Fruit fly (Drosophila melanogaster): ENCODE results near the gene beag.

Gene beag

dm6 chr3R:9053021-9053420, 11.9 kb downstream of the beag start:
- TF ChIP-seq CG14711 (tag; optimal IDR thresholded peaks at IDR 0.05): peak; percentile 17
- TF ChIP-seq CG7045 (GFP tag; optimal IDR thresholded peaks at IDR 0.05): peak; percentile 34
- peak; percentile 35 for TF ChIP-seq bab1 (GFP tag; optimal IDR thresholded peaks at IDR 0.05)
- peak; percentile 46 for TF ChIP-seq CG7101 (tag; optimal IDR thresholded peaks at IDR 0.05)
- peak; percentile 71 for TF ChIP-seq CG12768 (GFP tag; optimal IDR thresholded peaks at IDR 0.05)
- TF ChIP-seq CG33017 (tag; optimal IDR thresholded peaks at IDR 0.05): peak; percentile 61
- TF ChIP-seq tj (GFP tag; optimal IDR thresholded peaks at IDR 0.05): peak; percentile 52
- peak; percentile 42 for TF ChIP-seq Hr96 (GFP tag; optimal IDR thresholded peaks at IDR 0.05)
- TF ChIP-seq Clk (GFP tag; optimal IDR thresholded peaks at IDR 0.05): peak; percentile 35
- peak; percentile 87 for TF ChIP-seq Mnt (GFP tag; optimal IDR thresholded peaks at IDR 0.05)
- no peak for TF ChIP-seq CG5204 (GFP tag; optimal IDR thresholded peaks at IDR 0.05)
- TF ChIP-seq CG11617 (GFP tag; optimal IDR thresholded peaks at IDR 0.05): no peak
- peak; percentile 88 for TF ChIP-seq pad (GFP tag; optimal IDR thresholded peaks at IDR 0.05)
- TF ChIP-seq CG1620 (GFP tag; optimal IDR thresholded peaks at IDR 0.05): no peak
- peak; percentile 40 for TF ChIP-seq ovo (GFP tag; optimal IDR thresholded peaks at IDR 0.05)
- TF ChIP-seq Crg-1 (GFP tag; optimal IDR thresholded peaks at IDR 0.05): peak; percentile 9
- peak; percentile 92 for TF ChIP-seq cic (GFP tag; optimal IDR thresholded peaks at IDR 0.05)
- no peak for TF ChIP-seq kay (GFP tag; ENCODE audit: borderline replicate concordance)

dm6 chr3R:9051937-9052680, 12.8 kb downstream of the beag start, which contains the start of gene Kdm2:
Gene Kdm2 (plus strand): TSS chr3R:9052495.
- TF ChIP-seq Crg-1 (GFP tag; optimal IDR thresholded peaks at IDR 0.05) (no peak), CG11617 (GFP tag; optimal IDR thresholded peaks at IDR 0.05) (no peak), CG1620 (GFP tag; optimal IDR thresholded peaks at IDR 0.05) (peak; percentile 49), toe (GFP tag; optimal IDR thresholded peaks at IDR 0.05) (no peak), cnc (optimal IDR thresholded peaks at IDR 0.05) (no peak), cic (GFP tag; optimal IDR thresholded peaks at IDR 0.05) (peak; percentile 2), pad (GFP tag; optimal IDR thresholded peaks at IDR 0.05) (no peak), Hr96 (GFP tag; optimal IDR thresholded peaks at IDR 0.05) (no peak), ovo (GFP tag; optimal IDR thresholded peaks at IDR 0.05) (no peak), kay (GFP tag; ENCODE audit: borderline replicate concordance) (peak; percentile 59), tj (GFP tag; optimal IDR thresholded peaks at IDR 0.05) (peak; percentile 14), CG7101 (tag; optimal IDR thresholded peaks at IDR 0.05) (peak; percentile 55), CG33017 (tag; optimal IDR thresholded peaks at IDR 0.05) (peak; percentile 49), CG7045 (GFP tag; optimal IDR thresholded peaks at IDR 0.05) (no peak), CG5204 (GFP tag; optimal IDR thresholded peaks at IDR 0.05) (no peak), CG14711 (tag; optimal IDR thresholded peaks at IDR 0.05) (no peak), bab1 (GFP tag; optimal IDR thresholded peaks at IDR 0.05) (peak; percentile 47), CG12768 (GFP tag; optimal IDR thresholded peaks at IDR 0.05) (peak; percentile 2), Mnt (GFP tag; optimal IDR thresholded peaks at IDR 0.05) (peak; percentile 3), Clk (GFP tag; optimal IDR thresholded peaks at IDR 0.05) (no peak)

DNA sequence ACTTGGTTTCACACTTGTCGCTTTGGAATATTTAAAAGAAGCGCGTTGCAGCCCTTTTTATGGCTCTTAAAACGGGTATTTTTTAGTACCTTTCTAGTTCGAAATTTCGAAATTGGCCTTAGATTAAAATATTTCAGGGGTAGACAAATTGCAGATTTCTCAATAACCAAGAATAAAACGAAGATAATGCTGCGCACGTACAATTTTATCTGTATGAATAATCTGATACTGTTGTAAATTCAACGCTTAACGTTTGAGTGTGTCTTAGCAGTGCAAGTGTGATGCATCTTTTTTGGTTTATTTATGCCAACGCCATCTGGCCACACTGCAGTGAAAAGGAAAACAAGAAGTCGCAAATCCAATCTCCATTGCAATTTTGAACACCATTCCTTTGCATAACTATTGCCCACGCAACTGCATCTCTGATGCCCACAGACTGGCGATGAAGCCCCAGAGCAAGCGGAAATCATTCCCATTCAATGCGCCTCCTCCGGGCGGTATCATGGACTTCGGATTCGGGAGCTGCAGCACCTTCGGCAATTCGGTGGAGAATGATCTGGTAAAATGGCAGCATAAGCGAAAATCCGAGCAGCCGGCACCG, 14.3 kb downstream of the beag start, which contains the start of gene Nmdmc:
Gene Nmdmc (minus strand): TSS at position 37 of the 601 bp plus-strand sequence.
- no peak for TF ChIP-seq CG33017 (tag; optimal IDR thresholded peaks at IDR 0.05)
- TF ChIP-seq cic (GFP tag; optimal IDR thresholded peaks at IDR 0.05): peak; percentile 3
- TF ChIP-seq cnc (optimal IDR thresholded peaks at IDR 0.05): no peak
- TF ChIP-seq bab1 (GFP tag; optimal IDR thresholded peaks at IDR 0.05): peak; percentile 19

dm6 chr3R:9049091-9049981, 15.5 kb downstream of the beag start:
- no peak for TF ChIP-seq CG11617 (GFP tag; optimal IDR thresholded peaks at IDR 0.05)
- TF ChIP-seq Mnt (GFP tag; optimal IDR thresholded peaks at IDR 0.05): peak; percentile 32

DNA sequence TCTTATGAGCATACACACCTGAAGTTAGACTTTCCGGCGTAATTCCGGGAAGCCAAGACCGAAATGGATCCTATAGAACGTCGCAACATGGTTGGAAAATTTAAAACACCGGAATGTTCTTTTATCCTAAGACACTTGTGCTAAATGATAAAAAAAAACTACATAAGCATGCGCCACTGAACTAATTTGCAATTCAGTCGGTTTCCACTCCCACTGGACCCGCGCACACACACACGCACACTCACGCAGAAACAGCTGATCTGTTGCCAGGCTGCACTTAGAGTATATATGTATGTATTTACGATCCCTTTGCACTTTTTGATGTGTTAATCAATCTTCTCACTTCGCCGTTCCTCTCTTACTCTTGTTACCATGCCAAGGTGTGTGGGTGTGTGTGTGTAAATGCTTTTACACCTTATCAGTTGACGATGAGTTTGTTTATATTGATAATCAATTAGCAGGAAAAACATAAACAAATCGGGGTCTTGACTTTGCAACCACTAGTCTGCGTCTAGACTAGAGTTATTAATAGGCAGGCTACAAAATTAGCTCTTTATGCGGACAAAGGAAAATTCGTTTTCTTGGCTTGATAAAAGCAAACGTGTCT, 16.3 kb downstream of the beag start, which contains the start of gene Mst85C:
Gene Mst85C (plus strand): TSS at position 180 of the 607 bp plus-strand sequence.
- TF ChIP-seq tj (GFP tag; optimal IDR thresholded peaks at IDR 0.05) (peak; percentile 61), ovo (GFP tag; optimal IDR thresholded peaks at IDR 0.05) (no peak), kay (GFP tag; ENCODE audit: borderline replicate concordance) (peak; percentile 79), Clk (GFP tag; optimal IDR thresholded peaks at IDR 0.05) (no peak), CG12768 (GFP tag; optimal IDR thresholded peaks at IDR 0.05) (peak; percentile 28), cic (GFP tag; optimal IDR thresholded peaks at IDR 0.05) (peak; percentile 52), CG11617 (GFP tag; optimal IDR thresholded peaks at IDR 0.05) (no peak)

Data from whole organism, adult.